Worm (Caenorhabditis elegans): ENCODE measurements around the gene let-721.

- TF ChIP-seq ceh-36 (tag; optimal IDR thresholded peaks at IDR 0.05): no peak
- TF ChIP-seq ama-1 (optimal IDR thresholded peaks at IDR 0.05): no peak
- no peak for TF ChIP-seq pes-1 (GFP tag; IDR thresholded peaks at IDR 0.05)
- no peak for TF ChIP-seq F13C5.2 (tag; optimal IDR thresholded peaks at IDR 0.05)
- TF ChIP-seq tbx-37 (GFP tag; conservative IDR thresholded peaks at IDR 0.05): no peak
- no peak for TF ChIP-seq B0310.2 (tag; optimal IDR thresholded peaks at IDR 0.05)
Measured at ce11 chrIII:6454183-6454582, 7.5 kb upstream of the let-721 start, which contains the start of gene jhdm-1.
